Worm (Caenorhabditis elegans) whole organism, L4 larva: ENCODE measurements around the gene F47B8.14.
A peak's percentile ranks its signal among the peaks of the same experiment; 100 is the strongest.

Source experiments
- D1046.2 ChIP-seq: fragments of 200-800 bp; sonication (Bioruptor generic); IDR thresholded peaks from 2 replicates; pipeline ENCODE4 v1.3.6; 2022; ENCODE audit warnings: missing genetic modification characterization, missing compliant biosample characterization
- F10B5.3 ChIP-seq: sonication (generic microtip); optimal IDR thresholded peaks from 2 replicates; lab custom pipeline; 2016; ENCODE audit warnings: mild to moderate bottlenecking, missing genetic modification characterization, missing compliant biosample characterization
- F44E2.7 ChIP-seq: fragments of 200-800 bp; sonication (Bioruptor generic); IDR thresholded peaks from 2 replicates; pipeline ENCODE4 v2.1.2; 2022; ENCODE audit warnings: missing genetic modification characterization, missing compliant biosample characterization
- T20F7.1 ChIP-seq: fragments of 200-800 bp; sonication (Bioruptor generic); optimal IDR thresholded peaks from 2 replicates; lab custom pipeline; 2018; ENCODE audit warnings: mild to moderate bottlenecking, missing genetic modification characterization, missing compliant biosample characterization
- T26A8.4 ChIP-seq: fragments of 200-800 bp; sonication (Bioruptor generic); IDR thresholded peaks from 2 replicates; pipeline ENCODE4 v1.3.6; 2022; ENCODE audit warnings: missing genetic modification characterization, missing compliant biosample characterization
- Y5F2A.4 ChIP-seq: fragments of 200-800 bp; sonication (Bioruptor generic); optimal IDR thresholded peaks from 2 replicates; lab custom pipeline; 2018; ENCODE audit warnings: mild to moderate bottlenecking, missing genetic modification characterization, missing compliant biosample characterization
- ZK337.2 ChIP-seq: fragments of 200-800 bp; sonication (Bioruptor generic); IDR thresholded peaks from 2 replicates; pipeline ENCODE4 v1.3.6; 2022; ENCODE audit warnings: missing genetic modification reagents, missing genetic modification characterization, missing compliant biosample characterization
- ZK546.5 ChIP-seq, 2 experiments: sonication (generic microtip); optimal IDR thresholded peaks; 2 replicates each; lab custom pipeline; 2017; ENCODE audit warnings: missing biosample characterization in 2 of 2, missing genetic modification characterization in 2 of 2
- ceh-20 ChIP-seq: fragments of 200-800 bp; sonication (Bioruptor generic); IDR thresholded peaks from 2 replicates; pipeline ENCODE4 v1.3.6; 2022; ENCODE audit warnings: missing genetic modification reagents, missing genetic modification characterization, missing compliant biosample characterization
- ceh-28 ChIP-seq: fragments of 150-350 bp; optimal IDR thresholded peaks from 2 replicates; lab custom pipeline; 2014; ENCODE audit warnings: missing biosample characterization, missing genetic modification reagents, missing genetic modification characterization
- ceh-62 ChIP-seq: sonication (generic microtip); optimal IDR thresholded peaks from 2 replicates; lab custom pipeline; 2017; ENCODE audit warnings: missing biosample characterization, missing genetic modification characterization
- ces-1 ChIP-seq: fragments of 150-350 bp; sonication (generic microtip); optimal IDR thresholded peaks from 4 replicates; lab custom pipeline; 2014; ENCODE audit warnings: missing biosample characterization, missing genetic modification reagents, missing genetic modification characterization
- cey-2 ChIP-seq: sonication (generic microtip); optimal IDR thresholded peaks from 3 replicates; lab custom pipeline; 2017; ENCODE audit warnings: missing genetic modification characterization, mild to moderate bottlenecking, missing compliant biosample characterization, antibody characterized with exemption, borderline replicate concordance; ENCODE audit not compliant: insufficient read depth
- daf-16 ChIP-seq, 3 experiments: sonication (generic microtip); optimal IDR thresholded peaks; 2 replicates each; lab custom pipeline; 2016 to 2017; ENCODE audit warnings: missing genetic modification characterization in 3 of 3, missing genetic modification reagents in 3 of 3, mild to moderate bottlenecking in 2 of 3, missing compliant biosample characterization in 2 of 3, missing biosample characterization in 1 of 3, moderate library complexity in 1 of 3
- dmd-8 ChIP-seq: fragments of 200-800 bp; sonication (Bioruptor generic); IDR thresholded peaks from 2 replicates; pipeline ENCODE4 v1.3.6; 2022; ENCODE audit warnings: missing genetic modification characterization, missing compliant biosample characterization
- dmd-9 ChIP-seq: fragments of 200-800 bp; sonication (Bioruptor generic); IDR thresholded peaks from 2 replicates; pipeline ENCODE4 v1.3.6; 2022; ENCODE audit warnings: missing genetic modification reagents, missing genetic modification characterization, missing compliant biosample characterization
- dve-1 ChIP-seq: sonication (generic microtip); optimal IDR thresholded peaks from 2 replicates; lab custom pipeline; 2017; ENCODE audit warnings: antibody characterized with exemption, mild to moderate bottlenecking, missing genetic modification characterization, missing compliant biosample characterization; ENCODE audit not compliant: insufficient read depth
- egl-43 ChIP-seq: fragments of 200-800 bp; sonication (Bioruptor generic); IDR thresholded peaks from 2 replicates; pipeline ENCODE4 v1.3.6; 2022; ENCODE audit warnings: missing genetic modification reagents, missing genetic modification characterization, missing compliant biosample characterization
- hif-1 ChIP-seq, 2 experiments: sonication (generic microtip); optimal IDR thresholded peaks; 2 replicates each; lab custom pipeline; 2016 to 2017; ENCODE audit warnings: missing compliant biosample characterization in 2 of 2, missing genetic modification characterization in 2 of 2, missing genetic modification reagents in 2 of 2, missing genotype in 2 of 2, mild to moderate bottlenecking in 1 of 2
- hlh-11 ChIP-seq: fragments of 200-800 bp; sonication (Bioruptor generic); optimal IDR thresholded peaks from 2 replicates; lab custom pipeline; 2018; ENCODE audit warnings: mild to moderate bottlenecking, missing genetic modification characterization, missing compliant biosample characterization
- hlh-30 ChIP-seq: sonication (generic microtip); optimal IDR thresholded peaks from 2 replicates; lab custom pipeline; 2017; ENCODE audit warnings: antibody characterized with exemption, mild to moderate bottlenecking, missing genetic modification characterization, missing compliant biosample characterization; ENCODE audit not compliant: insufficient read depth
- hmg-1.1 ChIP-seq: fragments of 200-800 bp; sonication (Bioruptor generic); IDR thresholded peaks from 2 replicates; pipeline ENCODE4 v1.3.6; 2022; ENCODE audit warnings: missing genetic modification reagents, missing genetic modification characterization, missing compliant biosample characterization
- lin-13 ChIP-seq: fragments of 150-350 bp; optimal IDR thresholded peaks from 2 replicates; lab custom pipeline; 2014; ENCODE audit warnings: missing biosample characterization, missing genetic modification reagents, missing genetic modification characterization
- lin-15B ChIP-seq: fragments of 150-350 bp; sonication (generic microtip); optimal IDR thresholded peaks from 3 replicates; lab custom pipeline; 2014; ENCODE audit warnings: missing biosample characterization, missing genetic modification characterization
- lin-38 ChIP-seq: fragments of 200-800 bp; sonication (Bioruptor generic); IDR thresholded peaks from 2 replicates; pipeline ENCODE4 v1.3.6; 2022; ENCODE audit warnings: missing genetic modification reagents, missing genetic modification characterization, missing compliant biosample characterization
- mes-2 ChIP-seq: sonication (generic microtip); optimal IDR thresholded peaks from 2 replicates; lab custom pipeline; 2016; ENCODE audit warnings: missing genotype, mild to moderate bottlenecking, missing genetic modification characterization, missing compliant biosample characterization; ENCODE audit not compliant: poor library complexity, severe bottlenecking
- mxl-2 ChIP-seq: fragments of 200-800 bp; sonication (Bioruptor generic); conservative IDR thresholded peaks from 2 replicates; pipeline ENCODE4 v1.3.6; 2022; ENCODE audit warnings: missing genetic modification reagents, missing genetic modification characterization, missing compliant biosample characterization
- nhr-237 ChIP-seq: sonication (generic microtip); optimal IDR thresholded peaks from 2 replicates; lab custom pipeline; 2017; ENCODE audit warnings: missing biosample characterization, missing genetic modification characterization
- nhr-28 ChIP-seq: fragments of 150-350 bp; optimal IDR thresholded peaks from 2 replicates; lab custom pipeline; 2014; ENCODE audit warnings: missing biosample characterization, missing genetic modification characterization
- nhr-41 ChIP-seq: fragments of 200-800 bp; sonication (Bioruptor generic); IDR thresholded peaks from 2 replicates; pipeline ENCODE4 v1.3.6; 2022; ENCODE audit warnings: missing genetic modification reagents, missing genetic modification characterization, missing compliant biosample characterization
- nhr-48 ChIP-seq: sonication (generic microtip); optimal IDR thresholded peaks from 2 replicates; lab custom pipeline; 2016; ENCODE audit warnings: mild to moderate bottlenecking, missing genetic modification characterization, missing compliant biosample characterization
- pha-4 ChIP-seq, 2 experiments: fragments of 150-350 bp in 1 of 2; fragments of 200-800 bp in 1 of 2; sonication (Bioruptor generic) in 1 of 2; IDR thresholded peaks in 1 of 2; optimal IDR thresholded peaks in 1 of 2; 2 replicates each; pipeline versions ENCODE4 v1.3.6 to Lab custom; 2014 to 2022; ENCODE audit warnings: missing genetic modification characterization in 2 of 2, missing genetic modification reagents in 2 of 2, missing biosample characterization in 1 of 2, missing compliant biosample characterization in 1 of 2
- rbr-2 ChIP-seq: sonication (generic microtip); optimal IDR thresholded peaks from 2 replicates; lab custom pipeline; 2016; ENCODE audit warnings: missing genotype, missing genetic modification characterization, missing compliant biosample characterization
- saeg-2 ChIP-seq: fragments of 200-800 bp; sonication (Bioruptor generic); IDR thresholded peaks from 2 replicates; pipeline ENCODE4 v1.3.6; 2022; ENCODE audit warnings: missing genetic modification reagents, missing genetic modification characterization, missing compliant biosample characterization
- set-16 ChIP-seq: fragments of 200-800 bp; sonication (Bioruptor generic); IDR thresholded peaks from 2 replicates; pipeline ENCODE4 v1.3.6; 2022; ENCODE audit warnings: missing genetic modification reagents, missing genetic modification characterization, missing compliant biosample characterization
- skn-1 ChIP-seq: fragments of 150-350 bp; optimal IDR thresholded peaks from 2 replicates; lab custom pipeline; 2014; ENCODE audit warnings: missing biosample characterization, missing genetic modification characterization
- snpc-1.2 ChIP-seq: fragments of 200-800 bp; sonication (Bioruptor generic); IDR thresholded peaks from 2 replicates; pipeline ENCODE4 v1.3.6; 2022; ENCODE audit warnings: missing genetic modification reagents, missing genetic modification characterization, missing compliant biosample characterization
- snpc-4 ChIP-seq: fragments of 150-350 bp; optimal IDR thresholded peaks from 2 replicates; lab custom pipeline; 2014; ENCODE audit warnings: missing biosample characterization, missing genetic modification characterization
- spr-1 ChIP-seq: sonication (generic microtip); optimal IDR thresholded peaks from 2 replicates; lab custom pipeline; 2016; ENCODE audit warnings: mild to moderate bottlenecking, missing genetic modification characterization, missing compliant biosample characterization
- tag-97 ChIP-seq: fragments of 200-800 bp; sonication (Bioruptor generic); IDR thresholded peaks from 2 replicates; pipeline ENCODE4 v1.3.6; 2022; ENCODE audit warnings: missing genetic modification characterization, missing compliant biosample characterization
- tra-1 ChIP-seq: fragments of 200-800 bp; sonication (Bioruptor generic); IDR thresholded peaks from 2 replicates; pipeline ENCODE4 v1.3.6; 2022; ENCODE audit warnings: missing genetic modification reagents, missing genetic modification characterization, missing compliant biosample characterization
- unc-39 ChIP-seq: sonication (generic microtip); optimal IDR thresholded peaks from 2 replicates; lab custom pipeline; 2017; ENCODE audit warnings: missing biosample characterization, missing genetic modification characterization
- zag-1 ChIP-seq: fragments of 150-350 bp; optimal IDR thresholded peaks from 2 replicates; lab custom pipeline; 2014; ENCODE audit warnings: missing biosample characterization, missing genetic modification characterization
- zip-11 ChIP-seq: fragments of 200-800 bp; sonication (Bioruptor generic); IDR thresholded peaks from 2 replicates; pipeline ENCODE4 v1.3.6; 2022; ENCODE audit warnings: missing genetic modification characterization, missing compliant biosample characterization
- ztf-11 ChIP-seq: fragments of 150-350 bp; optimal IDR thresholded peaks from 2 replicates; lab custom pipeline; 2014; ENCODE audit warnings: missing biosample characterization, missing genetic modification characterization

Gene F47B8.14

DNA sequence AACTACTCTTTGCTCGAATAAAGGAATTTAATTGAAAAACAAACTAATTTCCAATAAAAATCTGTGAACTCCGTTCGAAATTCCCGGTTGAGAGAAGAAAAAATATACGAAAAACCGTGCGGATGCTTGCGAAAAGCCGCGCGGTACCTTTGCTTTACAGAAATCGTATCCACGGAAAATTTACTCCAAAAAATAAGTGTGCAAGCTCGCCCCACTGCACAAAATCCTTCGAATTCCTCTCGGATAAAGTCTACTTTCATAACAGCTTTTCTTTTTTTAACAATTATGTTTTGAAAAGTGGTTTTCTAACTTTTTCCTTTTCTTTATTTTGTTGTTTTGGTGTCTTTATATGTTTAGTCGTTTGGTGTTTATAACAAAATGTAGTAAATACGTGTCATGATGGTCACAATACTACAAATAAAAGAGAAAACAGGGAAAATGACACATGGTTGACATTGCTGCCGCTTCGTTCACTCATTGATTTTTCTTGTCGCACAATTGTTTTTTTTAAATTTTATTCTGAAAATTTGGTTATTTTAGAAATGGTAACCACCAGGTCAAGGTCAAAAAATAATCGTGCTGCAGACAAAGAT, 27.0 kb downstream of the F47B8.14 start, which contains the start of gene cept-2 (continued):
- TF ChIP-seq nhr-48, result no peak
- peak; percentile 99 for TF ChIP-seq lin-38 (GFP tag; lab: Robert Waterston, UW)
- peak; percentile 80 for TF ChIP-seq hlh-30 (tag; lab: Kevin White, UChicago)
- TF ChIP-seq F10B5.3 (tag; lab: Kevin White, UChicago), result no peak
- no peak for TF ChIP-seq zag-1 (tag; lab: Kevin White, UChicago)
- TF ChIP-seq lin-15B, result no peak
- no peak for TF ChIP-seq tag-97
- no peak for TF ChIP-seq saeg-2 (GFP tag; lab: Robert Waterston, UW)
- peak; percentile 88 for TF ChIP-seq ceh-20 (GFP tag; lab: Robert Waterston, UW)
- TF ChIP-seq Y5F2A.4 (GFP tag; lab: Kevin White, UChicago), result no peak
- no peak for TF ChIP-seq set-16 (GFP tag; lab: Robert Waterston, UW)
- TF ChIP-seq dmd-8 (GFP tag; lab: Robert Waterston, UW), result no peak
- TF ChIP-seq pha-4 (GFP tag; IDR thresholded peaks at IDR 0.05; lab: Robert Waterston, UW), result no peak; the same call in 1 of the 2 replicates
- no peak for TF ChIP-seq pha-4 (tag; optimal IDR thresholded peaks at IDR 0.05; lab: Kevin White, UChicago)
- peak; percentile 94 for TF ChIP-seq rbr-2 (tag; lab: Kevin White, UChicago)
- TF ChIP-seq F44E2.7 (GFP tag; lab: Robert Waterston, UW), result no peak
- peak; percentile 85 for TF ChIP-seq hmg-1.1
- TF ChIP-seq cey-2 (tag; lab: Kevin White, UChicago), result no peak
- TF ChIP-seq D1046.2, result 0 out of 2 replicates have a peak, but pooled peaks have one; percentile 23
- TF ChIP-seq T26A8.4 (GFP tag; lab: Robert Waterston, UW), result peak; percentile 82
- no peak for TF ChIP-seq ZK546.5 (tag; optimal IDR thresholded peaks at IDR 0.05; lab: Kevin White, UChicago)
- TF ChIP-seq tra-1 (GFP tag; lab: Robert Waterston, UW), result peak; percentile 48; the same call in 1 of the 2 replicates
- peak; percentile 81 for TF ChIP-seq dmd-9 (GFP tag; lab: Robert Waterston, UW)
- TF ChIP-seq nhr-237 (tag; lab: Kevin White, UChicago), result no peak
- peak; percentile 70; the same call in 1 of the 2 replicates for TF ChIP-seq ZK337.2 (GFP tag; lab: Robert Waterston, UW)
- peak; percentile 62; the same call in 1 of the 2 replicates for TF ChIP-seq egl-43 (GFP tag; lab: Robert Waterston, UW)

DNA sequence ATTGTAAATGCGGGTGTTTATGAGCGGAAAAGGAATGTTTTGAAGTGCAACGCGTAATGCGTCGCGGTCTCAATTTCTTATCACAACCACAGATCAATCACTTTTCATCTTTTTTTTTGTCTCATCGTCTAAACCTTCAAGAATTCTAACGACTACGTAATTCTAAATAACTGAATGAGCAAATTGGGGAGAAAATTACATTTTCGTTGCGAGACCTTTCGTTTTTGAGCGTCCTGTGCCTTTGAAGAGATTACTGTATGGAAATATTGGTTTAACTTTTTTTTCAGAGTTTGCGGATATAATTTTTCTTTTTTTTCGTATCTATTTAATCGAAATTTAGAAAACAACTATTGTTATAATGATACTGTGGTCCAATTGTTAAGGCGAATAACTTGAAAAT, 30.2 kb downstream of the F47B8.14 start:
- TF ChIP-seq dve-1 (tag; lab: Kevin White, UChicago) (peak; percentile 6), spr-1 (tag; lab: Kevin White, UChicago) (no peak), snpc-4 (tag; lab: Kevin White, UChicago) (no peak), lin-13 (GFP tag; lab: Kevin White, UChicago) (peak; percentile 26), mes-2 (tag; lab: Kevin White, UChicago) (peak; percentile 9), nhr-28 (tag; lab: Kevin White, UChicago) (peak; percentile 24), daf-16 (GFP tag; optimal IDR thresholded peaks at IDR 0.05; lab: Kevin White, UChicago) (no peak), daf-16 (tag; optimal IDR thresholded peaks at IDR 0.05; lab: Kevin White, UChicago) (peak; percentile 40), dmd-9 (GFP tag; lab: Robert Waterston, UW) (no peak)

DNA sequence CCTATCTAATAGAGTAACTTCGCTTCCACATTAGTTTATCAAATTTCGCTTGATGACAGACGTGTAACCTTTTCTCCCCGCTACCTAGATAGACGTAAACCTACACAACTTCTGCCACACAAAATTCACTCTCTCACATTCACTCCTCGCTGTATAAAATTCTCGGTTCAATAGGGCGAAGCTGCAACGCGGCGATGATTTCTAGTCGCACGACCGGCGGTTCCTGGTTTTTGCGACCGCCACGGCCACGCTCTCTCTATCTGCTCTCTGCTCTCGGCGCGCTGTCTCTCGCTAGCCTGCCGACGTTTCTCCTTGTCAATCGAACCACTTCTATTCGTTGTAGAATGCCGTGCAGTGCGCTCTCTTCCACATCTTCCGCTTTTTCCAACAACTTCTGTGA, 30.6 kb downstream of the F47B8.14 start:
- TF ChIP-seq D1046.2, result peak; percentile 61; the same call in 1 of the 2 replicates
- TF ChIP-seq ztf-11 (tag; lab: Kevin White, UChicago), result no peak
- 0 out of 2 replicates have a peak, but pooled peaks have one; percentile 40 for TF ChIP-seq nhr-41 (GFP tag; lab: Robert Waterston, UW)
- no peak for TF ChIP-seq Y5F2A.4 (GFP tag; lab: Kevin White, UChicago)
- no peak for TF ChIP-seq skn-1
- no peak for TF ChIP-seq ZK546.5 (tag; optimal IDR thresholded peaks at IDR 0.05; lab: Kevin White, UChicago)
- no peak for TF ChIP-seq mxl-2 (GFP tag; lab: Robert Waterston, UW)
- TF ChIP-seq T20F7.1 (GFP tag; lab: Kevin White, UChicago), result peak; percentile 75
- no peak for TF ChIP-seq zip-11 (GFP tag; lab: Robert Waterston, UW)
- TF ChIP-seq hif-1 (tag; optimal IDR thresholded peaks at IDR 0.05; lab: Kevin White, UChicago), result peak in 1 of 2 experiments; percentile 70
- TF ChIP-seq ceh-28 (tag; lab: Kevin White, UChicago), result no peak
- no peak for TF ChIP-seq snpc-1.2
- TF ChIP-seq dve-1 (tag; lab: Kevin White, UChicago), result peak; percentile 56
- peak; percentile 1 for TF ChIP-seq ces-1 (GFP tag; lab: Kevin White, UChicago)
- TF ChIP-seq dmd-8 (GFP tag; lab: Robert Waterston, UW), result no peak
- TF ChIP-seq ceh-62 (tag; lab: Kevin White, UChicago), result no peak
- no peak for TF ChIP-seq unc-39 (tag; lab: Kevin White, UChicago)
- TF ChIP-seq hlh-11 (tag; lab: Kevin White, UChicago), result peak; percentile 90
